Worm (Caenorhabditis elegans) whole organism, L4 larva: ENCODE measurements around the gene C52G5.2.
A peak's percentile ranks its signal among the peaks of the same experiment; 100 is the strongest.

ENCODE experiments used
- F37D6.2 ChIP-seq: sonication (generic microtip); optimal IDR thresholded peaks from 2 replicates; lab custom pipeline; 2016; ENCODE audit warnings: mild to moderate bottlenecking, missing genetic modification characterization, missing compliant biosample characterization
- F49E8.2 ChIP-seq: sonication (generic microtip); optimal IDR thresholded peaks from 2 replicates; lab custom pipeline; 2016; ENCODE audit warnings: missing compliant biosample characterization, mild to moderate bottlenecking, missing genetic modification characterization, borderline replicate concordance
- R02D3.7 ChIP-seq: fragments of 150-350 bp; sonication (generic microtip); optimal IDR thresholded peaks from 3 replicates; lab custom pipeline; 2014; ENCODE audit warnings: missing biosample characterization, missing genetic modification characterization
- Y75B8A.6 ChIP-seq: fragments of 200-800 bp; sonication (Bioruptor generic); IDR thresholded peaks from 2 replicates; pipeline ENCODE4 v1.3.6; 2022; ENCODE audit warnings: missing genetic modification reagents, missing genetic modification characterization, missing compliant biosample characterization
- aha-1 ChIP-seq: fragments of 150-350 bp; peaks from one replicate; lab custom pipeline; 2014; ENCODE audit warnings: missing biosample characterization, missing genetic modification characterization
- arid-1 ChIP-seq: fragments of 200-800 bp; sonication (Bioruptor generic); conservative IDR thresholded peaks from 2 replicates; pipeline ENCODE4 v1.3.6; 2022; ENCODE audit warnings: missing genetic modification reagents, missing genetic modification characterization, missing compliant biosample characterization
- ceh-28 ChIP-seq: fragments of 150-350 bp; optimal IDR thresholded peaks from 2 replicates; lab custom pipeline; 2014; ENCODE audit warnings: missing biosample characterization, missing genetic modification reagents, missing genetic modification characterization
- ceh-32 ChIP-seq: sonication (generic microtip); optimal IDR thresholded peaks from 2 replicates; lab custom pipeline; 2016; ENCODE audit warnings: mild to moderate bottlenecking, missing genetic modification characterization, missing compliant biosample characterization; ENCODE audit not compliant: poor library complexity
- ces-1 ChIP-seq: fragments of 150-350 bp; sonication (generic microtip); optimal IDR thresholded peaks from 4 replicates; lab custom pipeline; 2014; ENCODE audit warnings: missing biosample characterization, missing genetic modification reagents, missing genetic modification characterization
- cey-2 ChIP-seq: sonication (generic microtip); optimal IDR thresholded peaks from 3 replicates; lab custom pipeline; 2017; ENCODE audit warnings: missing genetic modification characterization, mild to moderate bottlenecking, missing compliant biosample characterization, antibody characterized with exemption, borderline replicate concordance; ENCODE audit not compliant: insufficient read depth
- ctbp-1 ChIP-seq: fragments of 200-800 bp; sonication (Bioruptor generic); IDR thresholded peaks from 2 replicates; pipeline ENCODE4 v1.3.6; 2022; ENCODE audit warnings: missing genetic modification reagents, missing genetic modification characterization, missing compliant biosample characterization
- daf-12 ChIP-seq: fragments of 150-350 bp; optimal IDR thresholded peaks from 2 replicates; lab custom pipeline; 2014; ENCODE audit warnings: missing biosample characterization, missing genetic modification reagents, missing genetic modification characterization
- daf-19 ChIP-seq: fragments of 200-800 bp; sonication (Bioruptor generic); conservative IDR thresholded peaks from 2 replicates; pipeline ENCODE4 v1.3.6; 2022; ENCODE audit warnings: missing genetic modification characterization, missing compliant biosample characterization
- daf-8 ChIP-seq: fragments of 200-800 bp; sonication (Bioruptor generic); IDR thresholded peaks from 2 replicates; pipeline ENCODE4 v1.3.6; 2022; ENCODE audit warnings: missing genetic modification characterization, missing compliant biosample characterization
- hif-1 ChIP-seq, 2 experiments: sonication (generic microtip); optimal IDR thresholded peaks; 2 replicates each; lab custom pipeline; 2016 to 2017; ENCODE audit warnings: missing compliant biosample characterization in 2 of 2, missing genetic modification characterization in 2 of 2, missing genetic modification reagents in 2 of 2, missing genotype in 2 of 2, mild to moderate bottlenecking in 1 of 2
- hlh-11 ChIP-seq: fragments of 200-800 bp; sonication (Bioruptor generic); optimal IDR thresholded peaks from 2 replicates; lab custom pipeline; 2018; ENCODE audit warnings: mild to moderate bottlenecking, missing genetic modification characterization, missing compliant biosample characterization
- lin-13 ChIP-seq: fragments of 150-350 bp; optimal IDR thresholded peaks from 2 replicates; lab custom pipeline; 2014; ENCODE audit warnings: missing biosample characterization, missing genetic modification reagents, missing genetic modification characterization
- lin-38 ChIP-seq: fragments of 200-800 bp; sonication (Bioruptor generic); IDR thresholded peaks from 2 replicates; pipeline ENCODE4 v1.3.6; 2022; ENCODE audit warnings: missing genetic modification reagents, missing genetic modification characterization, missing compliant biosample characterization
- lin-39 ChIP-seq: fragments of 150-350 bp; optimal IDR thresholded peaks from 2 replicates; lab custom pipeline; 2014; ENCODE audit warnings: missing biosample characterization, missing genetic modification reagents, missing genetic modification characterization
- lsy-2 ChIP-seq, 2 experiments: fragments of 150-350 bp in 1 of 2; sonication (generic microtip) in 1 of 2; optimal IDR thresholded peaks; 2 replicates each; lab custom pipeline; 2014 to 2017; ENCODE audit warnings: missing biosample characterization in 2 of 2, missing genetic modification characterization in 2 of 2
- madf-9 ChIP-seq: fragments of 200-800 bp; sonication (Bioruptor generic); conservative IDR thresholded peaks from 2 replicates; pipeline ENCODE4 v1.3.6; 2022; ENCODE audit warnings: missing genetic modification reagents, missing genetic modification characterization, missing compliant biosample characterization
- mes-2 ChIP-seq: sonication (generic microtip); optimal IDR thresholded peaks from 2 replicates; lab custom pipeline; 2016; ENCODE audit warnings: missing genotype, mild to moderate bottlenecking, missing genetic modification characterization, missing compliant biosample characterization; ENCODE audit not compliant: poor library complexity, severe bottlenecking
- mxl-2 ChIP-seq: fragments of 200-800 bp; sonication (Bioruptor generic); conservative IDR thresholded peaks from 2 replicates; pipeline ENCODE4 v1.3.6; 2022; ENCODE audit warnings: missing genetic modification reagents, missing genetic modification characterization, missing compliant biosample characterization
- mxl-3 ChIP-seq: fragments of 200-800 bp; sonication (Bioruptor generic); optimal IDR thresholded peaks from 2 replicates; lab custom pipeline; 2018; ENCODE audit warnings: mild to moderate bottlenecking, missing genetic modification characterization, missing compliant biosample characterization
- nhr-28 ChIP-seq: fragments of 150-350 bp; optimal IDR thresholded peaks from 2 replicates; lab custom pipeline; 2014; ENCODE audit warnings: missing biosample characterization, missing genetic modification characterization
- nhr-42 ChIP-seq: fragments of 200-800 bp; sonication (Bioruptor generic); IDR thresholded peaks from 2 replicates; pipeline ENCODE4 v1.3.6; 2022; ENCODE audit warnings: missing genetic modification characterization, missing compliant biosample characterization
- nhr-48 ChIP-seq: sonication (generic microtip); optimal IDR thresholded peaks from 2 replicates; lab custom pipeline; 2016; ENCODE audit warnings: mild to moderate bottlenecking, missing genetic modification characterization, missing compliant biosample characterization
- pha-4 ChIP-seq, 2 experiments: fragments of 150-350 bp in 1 of 2; fragments of 200-800 bp in 1 of 2; sonication (Bioruptor generic) in 1 of 2; IDR thresholded peaks in 1 of 2; optimal IDR thresholded peaks in 1 of 2; 2 replicates each; pipeline versions ENCODE4 v1.3.6 to Lab custom; 2014 to 2022; ENCODE audit warnings: missing genetic modification characterization in 2 of 2, missing genetic modification reagents in 2 of 2, missing biosample characterization in 1 of 2, missing compliant biosample characterization in 1 of 2
- rbr-2 ChIP-seq: sonication (generic microtip); optimal IDR thresholded peaks from 2 replicates; lab custom pipeline; 2016; ENCODE audit warnings: missing genotype, missing genetic modification characterization, missing compliant biosample characterization
- sdz-12 ChIP-seq: fragments of 200-800 bp; sonication (Bioruptor generic); optimal IDR thresholded peaks from 2 replicates; lab custom pipeline; 2018; ENCODE audit warnings: mild to moderate bottlenecking, missing genetic modification characterization, missing compliant biosample characterization
- spr-3 ChIP-seq: fragments of 200-800 bp; sonication (Bioruptor generic); optimal IDR thresholded peaks from 2 replicates; lab custom pipeline; 2018; ENCODE audit warnings: mild to moderate bottlenecking, missing genetic modification characterization, missing compliant biosample characterization
- tag-97 ChIP-seq: fragments of 200-800 bp; sonication (Bioruptor generic); IDR thresholded peaks from 2 replicates; pipeline ENCODE4 v1.3.6; 2022; ENCODE audit warnings: missing genetic modification characterization, missing compliant biosample characterization
- unc-39 ChIP-seq: sonication (generic microtip); optimal IDR thresholded peaks from 2 replicates; lab custom pipeline; 2017; ENCODE audit warnings: missing biosample characterization, missing genetic modification characterization
- unc-62 ChIP-seq, 3 experiments: fragments of 150-350 bp in 1 of 3; sonication (generic microtip); optimal IDR thresholded peaks in 2 of 3; peaks in 1 of 3; 1 replicate in 1 of 3; 2 replicates in 2 of 3; lab custom pipeline; 2014 to 2017; ENCODE audit warnings: missing biosample characterization in 3 of 3, missing genetic modification characterization in 3 of 3, missing genetic modification reagents in 3 of 3, missing genotype in 1 of 3
- zag-1 ChIP-seq: fragments of 150-350 bp; optimal IDR thresholded peaks from 2 replicates; lab custom pipeline; 2014; ENCODE audit warnings: missing biosample characterization, missing genetic modification characterization

Gene C52G5.2

ce11 chrX:12825174-12825573 is 17.9 kb upstream of the C52G5.2 start:
- peak in 1 of 2 experiments; percentile 39 for TF ChIP-seq unc-62 (GFP tag; optimal IDR thresholded peaks at IDR 0.05 in 1 of 2; lab: Kevin White, UChicago)
- TF ChIP-seq unc-62 (tag; optimal IDR thresholded peaks at IDR 0.05; lab: Kevin White, UChicago) = no peak
- TF ChIP-seq hif-1 (tag; optimal IDR thresholded peaks at IDR 0.05; lab: Kevin White, UChicago) = no peak
- peak; percentile 6 for TF ChIP-seq nhr-28 (tag; lab: Kevin White, UChicago)

DNA sequence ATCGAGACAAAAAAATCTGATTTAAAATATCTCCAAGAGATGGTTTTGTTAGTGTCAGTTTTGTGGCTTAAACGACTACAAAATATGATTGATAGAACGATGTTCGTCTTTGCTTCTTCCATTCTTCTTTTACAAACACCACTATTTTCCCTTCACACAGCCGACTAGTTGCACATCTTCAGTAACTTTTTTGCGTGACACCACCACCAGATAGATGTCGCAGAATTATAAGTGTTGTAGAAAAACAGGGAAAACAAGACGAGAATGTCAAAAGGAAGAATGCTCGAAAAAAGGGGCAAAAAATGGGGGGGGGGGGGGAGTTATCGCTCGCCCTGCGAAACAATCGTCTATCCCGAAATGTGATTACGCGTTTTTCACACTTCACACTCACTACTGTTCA is 16.3 kb upstream of the C52G5.2 start:
- TF ChIP-seq sdz-12 (GFP tag; lab: Kevin White, UChicago) (no peak), unc-62 (GFP tag; optimal IDR thresholded peaks at IDR 0.05 in 1 of 2; lab: Kevin White, UChicago) (peak in 1 of 2 experiments; percentile 97), unc-62 (tag; optimal IDR thresholded peaks at IDR 0.05; lab: Kevin White, UChicago) (no peak)

- TF ChIP-seq sdz-12 (GFP tag; lab: Kevin White, UChicago) (no peak), unc-62 (GFP tag; optimal IDR thresholded peaks at IDR 0.05 in 1 of 2; lab: Kevin White, UChicago) (peak in 1 of 2 experiments; percentile 97), unc-62 (tag; optimal IDR thresholded peaks at IDR 0.05; lab: Kevin White, UChicago) (no peak), aha-1 (tag; lab: Kevin White, UChicago) (peak; percentile 52)
Observed at ce11 chrX:12827741-12828408, 15.2 kb upstream of the C52G5.2 start.

- TF ChIP-seq hlh-11 (tag; lab: Kevin White, UChicago) = no peak
- TF ChIP-seq mxl-3 (GFP tag; lab: Kevin White, UChicago) = no peak
- peak in 1 of 2 experiments; percentile 97 for TF ChIP-seq unc-62 (GFP tag; optimal IDR thresholded peaks at IDR 0.05 in 1 of 2; lab: Kevin White, UChicago)
- no peak for TF ChIP-seq unc-62 (tag; optimal IDR thresholded peaks at IDR 0.05; lab: Kevin White, UChicago)
- no peak for TF ChIP-seq mes-2 (tag; lab: Kevin White, UChicago)
- TF ChIP-seq daf-8 (GFP tag; lab: Robert Waterston, UW) = no peak
- TF ChIP-seq unc-39 (tag; lab: Kevin White, UChicago) = no peak
- no peak for TF ChIP-seq F37D6.2 (tag; lab: Kevin White, UChicago)
- TF ChIP-seq cey-2 = no peak
- TF ChIP-seq, all 104 proteins: peak for 1
Observed at ce11 chrX:12829055-12829454, 14.1 kb upstream of the C52G5.2 start.

DNA sequence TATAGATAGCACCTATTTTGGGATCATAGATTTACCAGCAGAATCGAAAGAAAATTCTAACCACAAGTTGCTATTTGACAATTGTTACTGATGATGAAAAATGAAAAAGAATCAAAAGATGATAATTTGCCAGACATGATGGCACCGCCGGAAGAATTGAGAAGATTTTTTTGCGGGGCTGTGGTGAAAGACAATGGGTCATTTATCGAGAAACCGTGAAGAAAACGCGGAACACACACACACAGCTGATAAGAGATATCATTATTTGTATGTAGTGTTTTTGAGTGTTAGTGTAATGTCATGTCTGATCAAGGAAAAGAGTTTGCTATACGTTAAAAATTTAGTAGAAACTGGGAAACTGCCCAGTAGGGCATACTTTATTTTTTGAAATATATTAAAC is 8.3 kb upstream of the C52G5.2 start:
- no peak for TF ChIP-seq Y75B8A.6 (GFP tag; lab: Robert Waterston, UW)
- TF ChIP-seq hlh-11 (tag; lab: Kevin White, UChicago) = peak; percentile 37
- peak; percentile 53 for TF ChIP-seq nhr-28 (tag; lab: Kevin White, UChicago)

ce11 chrX:12843530-12843929 is 419 bp downstream of the C52G5.2 start:
- TF ChIP-seq nhr-48 (tag; lab: Kevin White, UChicago) (no peak), ctbp-1 (peak; percentile 77), tag-97 (no peak), ces-1 (GFP tag; lab: Kevin White, UChicago) (no peak), F49E8.2 (no peak), daf-8 (GFP tag; lab: Robert Waterston, UW) (0 out of 2 replicates have a peak, but pooled peaks have one; percentile 41), cey-2 (no peak), ceh-32 (tag; lab: Kevin White, UChicago) (no peak), lin-38 (GFP tag; lab: Robert Waterston, UW) (no peak), daf-19 (GFP tag; lab: Robert Waterston, UW) (peak; percentile 78; the same call in 1 of the 2 replicates), daf-12 (tag; lab: Kevin White, UChicago) (no peak), lsy-2 (tag; optimal IDR thresholded peaks at IDR 0.05; lab: Kevin White, UChicago) (peak in 1 of 2 experiments; percentile 46), rbr-2 (tag; lab: Kevin White, UChicago) (peak; percentile 35), pha-4 (GFP tag; IDR thresholded peaks at IDR 0.05; lab: Robert Waterston, UW) (no peak), pha-4 (tag; optimal IDR thresholded peaks at IDR 0.05; lab: Kevin White, UChicago) (no peak), nhr-42 (GFP tag; lab: Robert Waterston, UW) (peak; percentile 49; the same call in 1 of the 2 replicates), lin-39 (tag; lab: Kevin White, UChicago) (no peak), arid-1 (GFP tag; lab: Robert Waterston, UW) (peak; percentile 60), mxl-2 (0 out of 2 replicates have a peak, but pooled peaks have one; percentile 59), spr-3 (no peak), nhr-28 (tag; lab: Kevin White, UChicago) (peak; percentile 43), R02D3.7 (tag; lab: Kevin White, UChicago) (no peak), hif-1 (tag; optimal IDR thresholded peaks at IDR 0.05; lab: Kevin White, UChicago) (peak in 1 of 2 experiments; percentile 43), ceh-28 (tag; lab: Kevin White, UChicago) (no peak), madf-9 (GFP tag; lab: Robert Waterston, UW) (0 out of 2 replicates have a peak, but pooled peaks have one; percentile 29), zag-1 (tag; lab: Kevin White, UChicago) (no peak), lin-13 (no peak)
